Worm (Caenorhabditis elegans) whole organism, L1 larva: ENCODE measurements around the gene hpo-31.
A peak's percentile ranks its signal among the peaks of the same experiment; 100 is the strongest.

Experiments
- C04F5.9 ChIP-seq: sonication (generic microtip); optimal IDR thresholded peaks from 2 replicates; lab custom pipeline; 2016; ENCODE audit warnings: missing genetic modification characterization, missing compliant biosample characterization
- C16A3.4 ChIP-seq: fragments of 150-350 bp; optimal IDR thresholded peaks from 2 replicates; lab custom pipeline; 2014; ENCODE audit warnings: missing biosample characterization, missing genetic modification characterization
- ama-1 ChIP-seq: fragments of 150-350 bp; optimal IDR thresholded peaks from 2 replicates; lab custom pipeline; 2014
- blmp-1 ChIP-seq: fragments of 150-350 bp; optimal IDR thresholded peaks from 2 replicates; lab custom pipeline; 2014; ENCODE audit warnings: missing biosample characterization, missing genetic modification characterization
- ceh-82 ChIP-seq, 3 experiments: fragments of 150-350 bp in 1 of 3; sonication (generic microtip) in 2 of 3; optimal IDR thresholded peaks; 2 replicates each; lab custom pipeline; 2014 to 2017; ENCODE audit warnings: missing biosample characterization in 3 of 3, missing genetic modification characterization in 3 of 3
- dpl-1 ChIP-seq, 3 experiments: fragments of 150-350 bp in 2 of 3; sonication (generic microtip) in 1 of 3; optimal IDR thresholded peaks; 2 replicates each; lab custom pipeline; 2014 to 2017; ENCODE audit warnings: missing biosample characterization in 3 of 3, missing genetic modification characterization in 3 of 3, missing genetic modification reagents in 3 of 3
- dsc-1 ChIP-seq: sonication (generic microtip); optimal IDR thresholded peaks from 2 replicates; lab custom pipeline; 2016; ENCODE audit warnings: mild to moderate bottlenecking, missing genetic modification characterization, missing compliant biosample characterization
- efl-1 ChIP-seq, 4 experiments: fragments of 150-350 bp; optimal IDR thresholded peaks in 3 of 4; peaks in 1 of 4; 1 replicate in 1 of 4; 2 replicates in 3 of 4; lab custom pipeline; 2014; ENCODE audit warnings: missing biosample characterization in 2 of 4, missing genetic modification characterization in 2 of 4, missing genetic modification reagents in 2 of 4
- elt-2 ChIP-seq: sonication (generic microtip); optimal IDR thresholded peaks from 2 replicates; lab custom pipeline; 2016; ENCODE audit warnings: missing genetic modification characterization, mild to moderate bottlenecking, inconsistent platforms, missing compliant biosample characterization, missing genetic modification reagents
- elt-3 ChIP-seq, 6 experiments: fragments of 150-350 bp in 1 of 6; sonication (generic microtip); optimal IDR thresholded peaks; 2 replicates each; lab custom pipeline; 2017 to 2018; ENCODE audit warnings: missing biosample characterization in 6 of 6, missing genetic modification characterization in 6 of 6, inconsistent platforms in 1 of 6
- fkh-8 ChIP-seq: sonication (generic microtip); optimal IDR thresholded peaks from 2 replicates; lab custom pipeline; 2016; ENCODE audit warnings: mild to moderate bottlenecking, missing genetic modification characterization, missing compliant biosample characterization
- grh-1 ChIP-seq: fragments of 200-800 bp; sonication (Bioruptor generic); IDR thresholded peaks from 2 replicates; pipeline ENCODE4 v1.3.6; 2022; ENCODE audit warnings: missing genetic modification reagents, missing genetic modification characterization, missing compliant biosample characterization
- irx-1 ChIP-seq: sonication (generic microtip); optimal IDR thresholded peaks from 2 replicates; lab custom pipeline; 2016; ENCODE audit warnings: missing genetic modification characterization, missing compliant biosample characterization
- isw-1 ChIP-seq: fragments of 200-800 bp; sonication (Bioruptor generic); IDR thresholded peaks from 2 replicates; pipeline ENCODE4 v1.3.6; 2022; ENCODE audit warnings: missing genetic modification characterization, missing compliant biosample characterization
- jun-1 ChIP-seq: fragments of 150-350 bp; optimal IDR thresholded peaks from 2 replicates; lab custom pipeline; 2014; ENCODE audit warnings: missing biosample characterization, missing genetic modification reagents, missing genetic modification characterization
- lin-13 ChIP-seq: fragments of 150-350 bp; optimal IDR thresholded peaks from 2 replicates; lab custom pipeline; 2014; ENCODE audit warnings: missing biosample characterization, missing genetic modification reagents, missing genetic modification characterization
- lin-14 ChIP-seq: fragments of 200-800 bp; sonication (Bioruptor generic); optimal IDR thresholded peaks from 2 replicates; lab custom pipeline; 2018; ENCODE audit warnings: mild to moderate bottlenecking, missing genetic modification characterization, moderate library complexity, missing compliant biosample characterization
- lin-15B ChIP-seq: fragments of 150-350 bp; sonication (generic microtip); optimal IDR thresholded peaks from 3 replicates; lab custom pipeline; 2014; ENCODE audit warnings: missing biosample characterization, missing genetic modification characterization
- lin-35 ChIP-seq, 2 experiments: fragments of 150-350 bp; optimal IDR thresholded peaks; 2 replicates each; lab custom pipeline; 2014; ENCODE audit warnings: missing biosample characterization in 2 of 2, missing genetic modification characterization in 2 of 2, missing genetic modification reagents in 2 of 2
- lir-3 ChIP-seq: sonication (generic microtip); optimal IDR thresholded peaks from 2 replicates; lab custom pipeline; 2016; ENCODE audit warnings: mild to moderate bottlenecking, missing genetic modification characterization, moderate library complexity, missing compliant biosample characterization; ENCODE audit not compliant: poor library complexity
- lsy-2 ChIP-seq, 2 experiments: fragments of 150-350 bp; optimal IDR thresholded peaks; 2 replicates each; lab custom pipeline; 2014; ENCODE audit warnings: missing biosample characterization in 2 of 2, missing genetic modification characterization in 2 of 2
- mdl-1 ChIP-seq, 2 experiments: fragments of 150-350 bp; optimal IDR thresholded peaks; 2 replicates each; lab custom pipeline; 2014 to 2017; ENCODE audit warnings: missing biosample characterization in 2 of 2, missing genetic modification characterization in 2 of 2, inconsistent platforms in 1 of 2
- mep-1 ChIP-seq: fragments of 150-350 bp; optimal IDR thresholded peaks from 2 replicates; lab custom pipeline; 2014; ENCODE audit warnings: missing biosample characterization, missing genetic modification characterization
- nhr-19 ChIP-seq: fragments of 200-800 bp; sonication (Bioruptor generic); conservative IDR thresholded peaks from 2 replicates; pipeline ENCODE4 v1.3.6; 2022; ENCODE audit warnings: missing genetic modification characterization, missing compliant biosample characterization
- nhr-20 ChIP-seq: sonication (generic microtip); optimal IDR thresholded peaks from 2 replicates; lab custom pipeline; 2016; ENCODE audit warnings: mild to moderate bottlenecking, missing genetic modification characterization, missing compliant biosample characterization
- nhr-47 ChIP-seq: sonication (generic microtip); optimal IDR thresholded peaks from 2 replicates; lab custom pipeline; 2016; ENCODE audit warnings: mild to moderate bottlenecking, missing genetic modification characterization, moderate library complexity, missing compliant biosample characterization
- nhr-71 ChIP-seq: sonication (generic microtip); optimal IDR thresholded peaks from 2 replicates; lab custom pipeline; 2016; ENCODE audit warnings: mild to moderate bottlenecking, missing genetic modification characterization, moderate library complexity, missing compliant biosample characterization
- nhr-85 ChIP-seq: sonication (generic microtip); peaks from one replicate; lab custom pipeline; 2016; ENCODE audit warnings: missing genetic modification characterization, inconsistent platforms, missing compliant biosample characterization
- nhr-90 ChIP-seq: sonication (generic microtip); optimal IDR thresholded peaks from 2 replicates; lab custom pipeline; 2016; ENCODE audit warnings: mild to moderate bottlenecking, missing genetic modification characterization, missing compliant biosample characterization; ENCODE audit not compliant: poor library complexity
- pqm-1 ChIP-seq: sonication (generic microtip); optimal IDR thresholded peaks from 3 replicates; lab custom pipeline; 2017; ENCODE audit warnings: missing biosample characterization, missing genetic modification characterization
- rnt-1 ChIP-seq: sonication (generic microtip); optimal IDR thresholded peaks from 2 replicates; lab custom pipeline; 2016; ENCODE audit warnings: mild to moderate bottlenecking, missing genetic modification characterization, moderate library complexity, missing compliant biosample characterization
- skn-1 ChIP-seq: fragments of 150-350 bp; optimal IDR thresholded peaks from 2 replicates; lab custom pipeline; 2014; ENCODE audit warnings: missing biosample characterization, missing genetic modification characterization
- snu-23 ChIP-seq: sonication (generic microtip); optimal IDR thresholded peaks from 2 replicates; lab custom pipeline; 2016; ENCODE audit warnings: missing genetic modification characterization, missing compliant biosample characterization
- tbx-2 ChIP-seq: sonication (generic microtip); optimal IDR thresholded peaks from 2 replicates; lab custom pipeline; 2016; ENCODE audit warnings: missing genetic modification characterization, missing compliant biosample characterization
- tlp-1 ChIP-seq: fragments of 150-350 bp; optimal IDR thresholded peaks from 2 replicates; lab custom pipeline; 2014; ENCODE audit warnings: missing biosample characterization, missing genetic modification characterization
- unc-130 ChIP-seq: fragments of 150-350 bp; optimal IDR thresholded peaks from 2 replicates; lab custom pipeline; 2017; ENCODE audit warnings: missing biosample characterization, missing genetic modification characterization, inconsistent platforms
- unc-30 ChIP-seq: sonication (generic microtip); optimal IDR thresholded peaks from 2 replicates; lab custom pipeline; 2017; ENCODE audit warnings: missing biosample characterization, missing genetic modification characterization
- unc-62 ChIP-seq: fragments of 150-350 bp; optimal IDR thresholded peaks from 2 replicates; lab custom pipeline; 2014; ENCODE audit warnings: missing biosample characterization, missing genetic modification reagents, missing genetic modification characterization
- unc-86 ChIP-seq: sonication (generic microtip); optimal IDR thresholded peaks from 2 replicates; lab custom pipeline; 2016; ENCODE audit warnings: missing genetic modification characterization, missing compliant biosample characterization
- vab-15 ChIP-seq: sonication (generic microtip); optimal IDR thresholded peaks from 2 replicates; lab custom pipeline; 2017; ENCODE audit warnings: missing genotype, mild to moderate bottlenecking, missing genetic modification characterization, missing compliant biosample characterization
- zag-1 ChIP-seq: fragments of 150-350 bp; optimal IDR thresholded peaks from 2 replicates; lab custom pipeline; 2014; ENCODE audit warnings: missing biosample characterization, missing genetic modification characterization
- zip-4 ChIP-seq: fragments of 200-800 bp; sonication (Bioruptor generic); optimal IDR thresholded peaks from 2 replicates; lab custom pipeline; 2018; ENCODE audit warnings: mild to moderate bottlenecking, missing genetic modification characterization, moderate library complexity, missing compliant biosample characterization
- ztf-11 ChIP-seq, 2 experiments: sonication (generic microtip); optimal IDR thresholded peaks; 2 replicates each; lab custom pipeline; 2016 to 2017; ENCODE audit warnings: missing genetic modification characterization in 2 of 2, missing biosample characterization in 1 of 2, missing compliant biosample characterization in 1 of 2
- ztf-4 ChIP-seq: fragments of 150-350 bp; optimal IDR thresholded peaks from 2 replicates; lab custom pipeline; 2014; ENCODE audit warnings: missing biosample characterization, missing genetic modification characterization

hpo-31 gene

ce11 chrV:13787225-13787898 lies 35.5 kb upstream of the hpo-31 start, which contains the start of the genes F53C11.4 and F53C11.5:
TSS of gene F53C11.4 (minus strand) at chrV:13787352.
TSS of gene F53C11.5 (plus strand) at chrV:13787549.
- peak; percentile 15 for TF ChIP-seq lir-3
- TF ChIP-seq skn-1 (tag; lab: Kevin White, UChicago): peak; percentile 10
- peak in 1 of 2 experiments; percentile 23 for TF ChIP-seq ztf-11 (tag; optimal IDR thresholded peaks at IDR 0.05; lab: Kevin White, UChicago)
- peak in 2 of 6 experiments; percentile 31 to 40 for TF ChIP-seq elt-3 (tag; optimal IDR thresholded peaks at IDR 0.05; lab: Kevin White, UChicago)
- peak; percentile 49 for TF ChIP-seq nhr-20 (tag; lab: Kevin White, UChicago)
- TF ChIP-seq unc-86 (tag; lab: Kevin White, UChicago): peak; percentile 2
- peak in 1 of 2 experiments; percentile 39 for TF ChIP-seq mdl-1 (tag; optimal IDR thresholded peaks at IDR 0.05; lab: Kevin White, UChicago)
- no peak for TF ChIP-seq unc-62 (GFP tag; lab: Kevin White, UChicago)
- TF ChIP-seq isw-1: no peak
- TF ChIP-seq lin-35 (GFP tag; optimal IDR thresholded peaks at IDR 0.05; lab: Kevin White, UChicago): peak in 1 of 2 experiments; percentile 39
- TF ChIP-seq dsc-1 (tag; lab: Kevin White, UChicago): peak; percentile 2
- TF ChIP-seq mep-1 (tag; lab: Kevin White, UChicago): peak; percentile 67
- peak; percentile 30 for TF ChIP-seq jun-1 (tag; lab: Kevin White, UChicago)
- no peak for TF ChIP-seq tbx-2 (tag; lab: Kevin White, UChicago)
- TF ChIP-seq lsy-2 (tag; optimal IDR thresholded peaks at IDR 0.05; lab: Kevin White, UChicago): peak; percentile 53 to 81
- peak; percentile 34 for TF ChIP-seq rnt-1 (tag; lab: Kevin White, UChicago)
- TF ChIP-seq dpl-1 (GFP tag; optimal IDR thresholded peaks at IDR 0.05; lab: Kevin White, UChicago): peak in 1 of 3 experiments; percentile 12
- TF ChIP-seq blmp-1 (tag; lab: Kevin White, UChicago): peak; percentile 63
- no peak for TF ChIP-seq grh-1 (GFP tag; lab: Robert Waterston, UW)
- peak; percentile 17 for TF ChIP-seq snu-23 (GFP tag; lab: Kevin White, UChicago)
- peak; percentile 20 for TF ChIP-seq elt-2
- TF ChIP-seq pqm-1: peak; percentile 23
- TF ChIP-seq lin-14 (GFP tag; lab: Kevin White, UChicago): no peak
- TF ChIP-seq, all 84 proteins: peak for 18

DNA sequence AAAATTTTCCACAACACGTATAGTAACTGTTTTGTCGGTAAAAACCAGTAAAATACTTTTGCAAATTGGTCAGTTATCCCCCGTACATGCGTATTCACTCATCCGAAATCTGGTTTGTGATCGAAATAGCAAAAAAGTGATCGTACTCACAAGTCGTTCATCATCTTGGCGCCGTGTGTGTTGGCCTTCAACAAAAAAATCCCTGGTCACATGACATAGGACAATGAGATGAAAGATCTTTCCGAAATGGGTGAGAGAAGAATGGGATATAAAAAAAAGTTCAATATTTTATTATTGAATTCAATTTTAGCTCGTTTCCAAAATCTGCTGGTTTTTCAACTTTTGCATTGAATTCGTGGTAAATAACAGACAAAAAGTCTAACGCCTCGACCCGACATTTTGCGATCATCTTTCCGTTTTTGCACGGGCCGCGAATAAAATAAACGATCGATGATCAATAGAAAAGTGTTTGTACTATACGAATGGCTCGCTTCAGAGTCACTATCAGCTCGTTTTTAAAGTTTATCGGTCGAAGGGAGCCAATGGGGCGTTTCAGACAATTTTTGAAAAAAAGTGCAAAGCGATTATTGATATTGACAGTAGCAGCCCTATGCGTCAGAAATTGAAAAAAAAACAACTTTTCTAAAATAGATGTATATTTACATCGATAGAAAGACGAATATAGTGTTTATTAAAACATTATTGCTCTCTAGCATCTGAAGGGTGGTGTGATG lies 34.7 kb upstream of the hpo-31 start:
- TF ChIP-seq grh-1 (GFP tag; lab: Robert Waterston, UW) (peak; percentile 81), lin-35 (GFP tag; optimal IDR thresholded peaks at IDR 0.05; lab: Kevin White, UChicago) (peak in 1 of 2 experiments; percentile 34), lsy-2 (tag; optimal IDR thresholded peaks at IDR 0.05; lab: Kevin White, UChicago) (peak in 1 of 2 experiments; percentile 57), lin-13 (GFP tag; lab: Kevin White, UChicago) (no peak), zag-1 (tag; lab: Kevin White, UChicago) (no peak), tlp-1 (tag; lab: Kevin White, UChicago) (no peak), vab-15 (no peak), elt-3 (tag; optimal IDR thresholded peaks at IDR 0.05; lab: Kevin White, UChicago) (peak in 1 of 6 experiments; percentile 15), zip-4 (GFP tag; lab: Kevin White, UChicago) (no peak), efl-1 (optimal IDR thresholded peaks at IDR 0.05; lab: Kevin White, UChicago) (no peak), efl-1 (GFP tag; optimal IDR thresholded peaks at IDR 0.05 in 1 of 2; lab: Kevin White, UChicago) (peak in 1 of 2 experiments; percentile 91), fkh-8 (tag; lab: Kevin White, UChicago) (no peak), ztf-4 (peak; percentile 57), mdl-1 (tag; optimal IDR thresholded peaks at IDR 0.05; lab: Kevin White, UChicago) (peak in 1 of 2 experiments; percentile 3), nhr-85 (peak; percentile 95), nhr-20 (tag; lab: Kevin White, UChicago) (peak; percentile 35), nhr-71 (peak; percentile 80), unc-86 (tag; lab: Kevin White, UChicago) (no peak), nhr-47 (tag; lab: Kevin White, UChicago) (peak; percentile 44), dpl-1 (GFP tag; optimal IDR thresholded peaks at IDR 0.05; lab: Kevin White, UChicago) (peak in 1 of 3 experiments; percentile 48), lin-15B (tag; lab: Kevin White, UChicago) (no peak), mep-1 (tag; lab: Kevin White, UChicago) (peak; percentile 51), nhr-19 (GFP tag; lab: Robert Waterston, UW) (peak; percentile 69), irx-1 (peak; percentile 44), ceh-82 (tag; optimal IDR thresholded peaks at IDR 0.05; lab: Kevin White, UChicago) (peak in 1 of 3 experiments; percentile 2), C16A3.4 (peak; percentile 26), snu-23 (GFP tag; lab: Kevin White, UChicago) (peak; percentile 67), ama-1 (lab: Kevin White, UChicago) (peak; percentile 23), C04F5.9 (tag; lab: Kevin White, UChicago) (no peak), rnt-1 (tag; lab: Kevin White, UChicago) (peak; percentile 54), lir-3 (peak; percentile 31), lin-14 (GFP tag; lab: Kevin White, UChicago) (peak; percentile 75), unc-30 (tag; lab: Kevin White, UChicago) (no peak), elt-2 (peak; percentile 23), nhr-90 (tag; lab: Kevin White, UChicago) (peak; percentile 51), blmp-1 (tag; lab: Kevin White, UChicago) (peak; percentile 53), unc-130 (tag; lab: Kevin White, UChicago) (peak; percentile 24)
